Worm (Caenorhabditis elegans) whole organism, late embryonic: ENCODE results near the gene T28A11.19.
A peak's percentile ranks its signal among the peaks of the same experiment; 100 is the strongest.

Source experiments
- K09A11.1 ChIP-seq: sonication (generic microtip); optimal IDR thresholded peaks from 2 replicates; lab custom pipeline; 2017; ENCODE audit warnings: antibody characterized with exemption, mild to moderate bottlenecking, missing genetic modification characterization, missing compliant biosample characterization; ENCODE audit not compliant: insufficient read depth
- T23F11.4 ChIP-seq: fragments of 200-800 bp; sonication (Bioruptor generic); optimal IDR thresholded peaks from 2 replicates; lab custom pipeline; 2018; ENCODE audit warnings: mild to moderate bottlenecking, missing genetic modification characterization, missing compliant biosample characterization
- Y22D7AL.16 ChIP-seq: sonication (generic microtip); optimal IDR thresholded peaks from 2 replicates; lab custom pipeline; 2016; ENCODE audit warnings: missing genetic modification characterization, missing compliant biosample characterization
- ahr-1 ChIP-seq: sonication (generic microtip); optimal IDR thresholded peaks from 2 replicates; lab custom pipeline; 2016; ENCODE audit warnings: missing genetic modification characterization, missing compliant biosample characterization
- ceh-14 ChIP-seq: sonication (generic microtip); optimal IDR thresholded peaks from 2 replicates; lab custom pipeline; 2016; ENCODE audit warnings: missing genotype, missing genetic modification characterization, missing compliant biosample characterization
- ceh-18 ChIP-seq: sonication (generic microtip); optimal IDR thresholded peaks from 2 replicates; lab custom pipeline; 2016; ENCODE audit warnings: missing genetic modification characterization, missing compliant biosample characterization
- ceh-19 ChIP-seq: fragments of 200-800 bp; sonication (Bioruptor generic); optimal IDR thresholded peaks from 2 replicates; lab custom pipeline; 2018; ENCODE audit warnings: mild to moderate bottlenecking, missing genetic modification characterization, missing compliant biosample characterization
- ceh-45 ChIP-seq: fragments of 200-800 bp; sonication (Bioruptor generic); IDR thresholded peaks from 2 replicates; pipeline ENCODE4 v1.3.6; 2022; ENCODE audit warnings: missing genetic modification reagents, missing genetic modification characterization, missing compliant biosample characterization
- ceh-48 ChIP-seq: sonication (generic microtip); optimal IDR thresholded peaks from 2 replicates; lab custom pipeline; 2016; ENCODE audit warnings: missing genetic modification characterization, inconsistent platforms, missing compliant biosample characterization
- ceh-6 ChIP-seq: fragments of 200-800 bp; sonication (Bioruptor generic); optimal IDR thresholded peaks from 2 replicates; lab custom pipeline; 2018; ENCODE audit warnings: mild to moderate bottlenecking, missing genetic modification characterization, missing compliant biosample characterization
- che-1 ChIP-seq: sonication (generic microtip); optimal IDR thresholded peaks from 2 replicates; lab custom pipeline; 2016; ENCODE audit warnings: mild to moderate bottlenecking, missing genetic modification characterization, missing compliant biosample characterization
- elt-4 ChIP-seq: sonication (generic microtip); optimal IDR thresholded peaks from 2 replicates; lab custom pipeline; 2016; ENCODE audit warnings: missing genetic modification characterization, missing compliant biosample characterization
- fkh-10 ChIP-seq: fragments of 150-350 bp; optimal IDR thresholded peaks from 2 replicates; lab custom pipeline; 2014; ENCODE audit warnings: missing biosample characterization, missing genetic modification reagents, missing genetic modification characterization
- gmeb-2 ChIP-seq: sonication (generic microtip); optimal IDR thresholded peaks from 2 replicates; lab custom pipeline; 2016; ENCODE audit warnings: missing genetic modification characterization, inconsistent platforms, missing compliant biosample characterization
- hlh-15 ChIP-seq: sonication (generic microtip); optimal IDR thresholded peaks from 2 replicates; lab custom pipeline; 2016; ENCODE audit warnings: missing genetic modification characterization, missing compliant biosample characterization
- hlh-30 ChIP-seq: sonication (generic microtip); optimal IDR thresholded peaks from 2 replicates; lab custom pipeline; 2017; ENCODE audit warnings: antibody characterized with exemption, missing genetic modification characterization, missing compliant biosample characterization; ENCODE audit not compliant: insufficient read depth
- hlh-6 ChIP-seq: sonication (generic microtip); optimal IDR thresholded peaks from 2 replicates; lab custom pipeline; 2016; ENCODE audit warnings: missing genotype, missing genetic modification characterization, missing compliant biosample characterization
- hlh-8 ChIP-seq: sonication (generic microtip); optimal IDR thresholded peaks from 2 replicates; lab custom pipeline; 2016; ENCODE audit warnings: missing genotype, missing genetic modification characterization, missing compliant biosample characterization
- lim-6 ChIP-seq: sonication (generic microtip); optimal IDR thresholded peaks from 2 replicates; lab custom pipeline; 2016; ENCODE audit warnings: missing genetic modification characterization, missing compliant biosample characterization
- nfya-1 ChIP-seq: sonication (generic microtip); optimal IDR thresholded peaks from 2 replicates; lab custom pipeline; 2017; ENCODE audit warnings: missing genetic modification characterization, mild to moderate bottlenecking, missing compliant biosample characterization, antibody characterized with exemption, moderate library complexity
- nhr-11 ChIP-seq: fragments of 150-350 bp; optimal IDR thresholded peaks from 2 replicates; lab custom pipeline; 2014; ENCODE audit warnings: missing biosample characterization, missing genetic modification characterization
- nhr-232 ChIP-seq: sonication (generic microtip); optimal IDR thresholded peaks from 2 replicates; lab custom pipeline; 2016; ENCODE audit warnings: missing genetic modification characterization, missing compliant biosample characterization
- pag-3 ChIP-seq: sonication (generic microtip); optimal IDR thresholded peaks from 2 replicates; lab custom pipeline; 2016; ENCODE audit warnings: missing compliant biosample characterization, missing genetic modification characterization, borderline replicate concordance
- pat-9 ChIP-seq: fragments of 200-800 bp; sonication (Bioruptor generic); optimal IDR thresholded peaks from 2 replicates; lab custom pipeline; 2018; ENCODE audit warnings: mild to moderate bottlenecking, missing genetic modification characterization, moderate library complexity, missing compliant biosample characterization
- pax-1 ChIP-seq: fragments of 150-350 bp; optimal IDR thresholded peaks from 2 replicates; lab custom pipeline; 2014; ENCODE audit warnings: missing biosample characterization, missing genetic modification characterization
- pha-4 ChIP-seq: fragments of 150-350 bp; optimal IDR thresholded peaks from 2 replicates; lab custom pipeline; 2018; ENCODE audit warnings: missing biosample characterization, missing genetic modification reagents, missing genetic modification characterization
- pqm-1 ChIP-seq: sonication (generic microtip); optimal IDR thresholded peaks from 2 replicates; lab custom pipeline; 2016; ENCODE audit warnings: missing genetic modification characterization, missing compliant biosample characterization
- rnt-1 ChIP-seq: sonication (generic microtip); optimal IDR thresholded peaks from 2 replicates; lab custom pipeline; 2016; ENCODE audit warnings: missing genetic modification characterization, missing compliant biosample characterization
- syd-9 ChIP-seq: sonication (generic microtip); optimal IDR thresholded peaks from 2 replicates; lab custom pipeline; 2016; ENCODE audit warnings: mild to moderate bottlenecking, missing genetic modification characterization, moderate library complexity, missing compliant biosample characterization
- tbx-2 ChIP-seq: sonication (generic microtip); optimal IDR thresholded peaks from 2 replicates; lab custom pipeline; 2016; ENCODE audit warnings: missing genetic modification characterization, missing compliant biosample characterization
- tbx-7 ChIP-seq: sonication (generic microtip); optimal IDR thresholded peaks from 2 replicates; lab custom pipeline; 2016; ENCODE audit warnings: missing genotype, missing genetic modification characterization, missing compliant biosample characterization
- unc-3 ChIP-seq, 2 experiments: fragments of 200-800 bp in 1 of 2; sonication (Bioruptor generic) in 1 of 2; sonication (generic microtip) in 1 of 2; conservative IDR thresholded peaks in 1 of 2; optimal IDR thresholded peaks in 1 of 2; 2 replicates each; pipeline versions ENCODE4 v1.3.6 to Lab custom; 2016 to 2022; ENCODE audit warnings: missing compliant biosample characterization in 2 of 2, missing genetic modification characterization in 2 of 2, missing genetic modification reagents in 1 of 2
- unc-55 ChIP-seq: sonication (generic microtip); optimal IDR thresholded peaks from 2 replicates; lab custom pipeline; 2017; ENCODE audit warnings: missing biosample characterization, missing genetic modification reagents, missing genetic modification characterization
- unc-86 ChIP-seq: sonication (generic microtip); optimal IDR thresholded peaks from 2 replicates; lab custom pipeline; 2016; ENCODE audit warnings: missing genetic modification characterization, missing compliant biosample characterization
- zip-5 ChIP-seq: sonication (generic microtip); optimal IDR thresholded peaks from 2 replicates; lab custom pipeline; 2016; ENCODE audit warnings: missing genetic modification characterization, missing compliant biosample characterization
- ztf-16 ChIP-seq: sonication (generic microtip); optimal IDR thresholded peaks from 2 replicates; lab custom pipeline; 2017; ENCODE audit warnings: missing genetic modification characterization, missing compliant biosample characterization

Gene T28A11.19

ce11 chrV:3260075-3260474 lies 9.2 kb downstream of the T28A11.19 start, which contains the start of gene srbc-5:
TSS of gene srbc-5 (plus strand) at chrV:3260375.
- no peak for TF ChIP-seq Y22D7AL.16 (tag; lab: Kevin White, UChicago)
- no peak for TF ChIP-seq pha-4 (tag; lab: Kevin White, UChicago)
- TF ChIP-seq gmeb-2, result no peak
- no peak for TF ChIP-seq ceh-14 (tag; lab: Kevin White, UChicago)
- no peak for TF ChIP-seq syd-9 (tag; lab: Kevin White, UChicago)
- no peak for TF ChIP-seq K09A11.1 (tag; lab: Kevin White, UChicago)
- TF ChIP-seq fkh-10, result no peak
- TF ChIP-seq unc-3 (GFP tag; conservative IDR thresholded peaks at IDR 0.05; lab: Robert Waterston, UW), result no peak
- no peak for TF ChIP-seq unc-3 (tag; optimal IDR thresholded peaks at IDR 0.05; lab: Kevin White, UChicago)
- no peak for TF ChIP-seq elt-4 (tag; lab: Kevin White, UChicago)
- TF ChIP-seq hlh-8 (tag; lab: Kevin White, UChicago), result no peak
- TF ChIP-seq tbx-7 (tag; lab: Kevin White, UChicago), result no peak
- TF ChIP-seq hlh-30 (tag; lab: Kevin White, UChicago), result no peak
- no peak for TF ChIP-seq pat-9
- TF ChIP-seq hlh-15 (tag; lab: Kevin White, UChicago), result no peak

DNA sequence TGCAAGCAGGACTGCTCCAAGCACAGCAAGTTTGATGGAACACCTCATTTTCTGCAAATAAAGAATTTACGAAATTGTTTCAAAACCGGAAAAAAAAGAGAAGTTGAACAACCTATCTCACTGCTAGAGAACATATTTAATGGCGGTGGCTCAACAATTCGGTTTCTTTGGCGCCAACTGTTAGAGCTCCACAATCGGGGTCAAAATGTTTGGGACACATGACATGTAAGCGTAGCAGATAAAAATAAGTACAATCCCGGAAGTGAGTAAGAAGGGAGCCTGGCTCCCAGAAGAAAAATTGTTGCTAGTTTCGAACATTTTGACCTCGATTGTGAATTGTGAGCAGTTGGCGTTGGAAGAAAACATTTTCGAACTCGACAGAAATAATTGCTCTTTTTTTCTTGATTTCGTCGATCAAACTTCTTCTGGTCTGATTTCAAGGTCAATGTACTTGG lies 10.1 kb downstream of the T28A11.19 start, which contains the start of gene T28A11.16:
Gene T28A11.16 (minus strand): TSS at position 51 of the 455 bp plus-strand sequence.
- no peak for TF ChIP-seq tbx-2
- TF ChIP-seq pha-4 (tag; lab: Kevin White, UChicago), result no peak
- TF ChIP-seq pat-9, result no peak
- no peak for TF ChIP-seq rnt-1 (tag; lab: Kevin White, UChicago)
- no peak for TF ChIP-seq fkh-10
- TF ChIP-seq hlh-6 (tag; lab: Kevin White, UChicago), result no peak
- TF ChIP-seq ceh-45 (GFP tag; lab: Robert Waterston, UW), result no peak
- no peak for TF ChIP-seq nfya-1
- TF ChIP-seq nhr-232, result no peak
- TF ChIP-seq pag-3 (tag; lab: Kevin White, UChicago), result no peak
- TF ChIP-seq pqm-1 (tag; lab: Kevin White, UChicago), result no peak
- TF ChIP-seq ceh-18 (tag; lab: Kevin White, UChicago), result no peak
- no peak for TF ChIP-seq nhr-11 (tag; lab: Kevin White, UChicago)
- no peak for TF ChIP-seq che-1
- TF ChIP-seq T23F11.4, result no peak
- TF ChIP-seq zip-5, result no peak
- TF ChIP-seq, all 69 proteins: peak for 0

- TF ChIP-seq ztf-16 (tag; lab: Kevin White, UChicago) (no peak), ahr-1 (tag; lab: Kevin White, UChicago) (no peak), lim-6 (tag; lab: Kevin White, UChicago) (no peak), pax-1 (no peak), K09A11.1 (tag; lab: Kevin White, UChicago) (no peak), unc-55 (GFP tag; lab: Kevin White, UChicago) (no peak), ceh-19 (no peak), Y22D7AL.16 (tag; lab: Kevin White, UChicago) (no peak), T23F11.4 (no peak), ceh-6 (GFP tag; lab: Kevin White, UChicago) (no peak), ceh-48 (tag; lab: Kevin White, UChicago) (no peak), tbx-2 (no peak)
- TF ChIP-seq, all 69 proteins: peak for 0
Measured at ce11 chrV:3257277-3257676, 12.0 kb downstream of the T28A11.19 start, which contains the start of gene T28A11.22. TSS of gene T28A11.22 (plus strand) at chrV:3257577.

ce11 chrV:3256809-3257208 lies 12.5 kb downstream of the T28A11.19 start:
- peak; percentile 37 for TF ChIP-seq hlh-30 (tag; lab: Kevin White, UChicago)
- no peak for TF ChIP-seq hlh-15 (tag; lab: Kevin White, UChicago)
- no peak for TF ChIP-seq unc-86 (tag; lab: Kevin White, UChicago)
- TF ChIP-seq hlh-8 (tag; lab: Kevin White, UChicago), result peak; percentile 30
